Fruit fly (Drosophila melanogaster) whole organism, adult: Measurements from ENCODE around the gene SPoCk.

Source experiments
- CG12768 ChIP-seq: fragments of 200-800 bp; sonication (Bioruptor generic); optimal IDR thresholded peaks from 2 replicates; lab custom pipeline; 2017; ENCODE audit warnings: missing biosample characterization, missing genetic modification characterization, mild to moderate bottlenecking, moderate library complexity, missing genetic modification reagents
- CG14711 ChIP-seq: fragments of 200-800 bp; sonication (Bioruptor generic); optimal IDR thresholded peaks from 2 replicates; lab custom pipeline; 2018; ENCODE audit warnings: missing biosample characterization, mild to moderate bottlenecking, missing genetic modification characterization, moderate library complexity
- CG1620 ChIP-seq: fragments of 200-800 bp; sonication (Bioruptor generic); optimal IDR thresholded peaks from 2 replicates; lab custom pipeline; 2016; ENCODE audit warnings: missing biosample characterization, missing genetic modification characterization
- Clk ChIP-seq: fragments of 200-800 bp; sonication (Bioruptor generic); optimal IDR thresholded peaks from 2 replicates; lab custom pipeline; 2017; ENCODE audit warnings: missing biosample characterization, missing genetic modification characterization
- Crg-1 ChIP-seq: fragments of 200-800 bp; sonication (Bioruptor generic); optimal IDR thresholded peaks from 2 replicates; lab custom pipeline; 2016; ENCODE audit warnings: missing biosample characterization, missing genetic modification characterization
- Hr96 ChIP-seq: fragments of 200-800 bp; sonication (Bioruptor generic); optimal IDR thresholded peaks from 2 replicates; lab custom pipeline; 2016; ENCODE audit warnings: missing biosample characterization, missing genetic modification characterization
- Mnt ChIP-seq: fragments of 200-800 bp; sonication (Bioruptor generic); optimal IDR thresholded peaks from 2 replicates; lab custom pipeline; 2016; ENCODE audit warnings: missing biosample characterization, mild to moderate bottlenecking, missing genetic modification characterization
- cic ChIP-seq: fragments of 200-800 bp; sonication (Bioruptor generic); optimal IDR thresholded peaks from 2 replicates; lab custom pipeline; 2017; ENCODE audit warnings: missing biosample characterization, mild to moderate bottlenecking, missing genetic modification characterization, moderate library complexity
- cnc ChIP-seq, 2 experiments: fragments of >200 bp; optimal IDR thresholded peaks; 2 replicates each; lab custom pipeline; 2017
- kay ChIP-seq: fragments of 200-800 bp; sonication (Bioruptor generic); peaks from one replicate; lab custom pipeline; 2016; ENCODE audit warnings: missing biosample characterization, missing genetic modification characterization, borderline replicate concordance
- tj ChIP-seq: fragments of 200-800 bp; sonication (Bioruptor generic); optimal IDR thresholded peaks from 3 replicates; lab custom pipeline; 2017; ENCODE audit warnings: missing biosample characterization, mild to moderate bottlenecking, missing genetic modification characterization, moderate library complexity

DNA sequence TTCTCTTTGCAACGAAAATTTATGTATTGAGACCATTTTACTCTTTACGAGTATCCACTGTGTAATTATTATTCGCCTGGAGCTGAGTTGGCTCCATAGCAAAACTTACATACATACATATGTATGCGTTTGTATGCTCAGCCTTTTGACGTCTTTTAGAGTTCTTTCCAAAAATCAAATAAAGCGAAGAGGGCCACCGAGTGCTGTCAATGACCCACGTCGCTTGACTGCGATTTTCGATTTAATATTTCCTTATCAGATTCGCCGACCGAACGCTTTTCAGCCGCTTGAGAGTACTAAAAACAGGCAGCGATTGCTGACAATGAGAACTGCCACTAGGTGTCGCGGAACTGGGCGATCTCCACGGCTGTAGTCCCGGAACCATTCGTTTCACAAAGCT is 25.2 kb downstream of the SPoCk start:
- TF ChIP-seq CG14711 (tag; lab: Kevin White, UChicago) (no peak), CG12768 (GFP tag; lab: Kevin White, UChicago) (no peak), cic (GFP tag; lab: Kevin White, UChicago) (no peak), Mnt (no peak), Hr96 (GFP tag; lab: Kevin White, UChicago) (no peak), Clk (GFP tag; lab: Kevin White, UChicago) (no peak), kay (GFP tag; lab: Kevin White, UChicago) (no peak), tj (GFP tag; lab: Kevin White, UChicago) (peak; percentile 3), Crg-1 (GFP tag; lab: Kevin White, UChicago) (no peak), cnc (optimal IDR thresholded peaks at IDR 0.05; lab: Kevin White, UChicago) (no peak), CG1620 (GFP tag; lab: Kevin White, UChicago) (no peak)
